Worm (Caenorhabditis elegans) whole organism, L1 larva: ENCODE results near the gene F43D2.6.

Source experiments
- ceh-82 ChIP-seq, 3 experiments: fragments of 150-350 bp in 1 of 3; sonication (generic microtip) in 2 of 3; optimal IDR thresholded peaks; 2 replicates each; lab custom pipeline; 2014 to 2017; ENCODE audit warnings: missing biosample characterization in 3 of 3, missing genetic modification characterization in 3 of 3
- fkh-8 ChIP-seq: sonication (generic microtip); optimal IDR thresholded peaks from 2 replicates; lab custom pipeline; 2016; ENCODE audit warnings: mild to moderate bottlenecking, missing genetic modification characterization, missing compliant biosample characterization
- hlh-17 ChIP-seq: fragments of 200-800 bp; sonication (Bioruptor generic); optimal IDR thresholded peaks from 2 replicates; lab custom pipeline; 2018; ENCODE audit warnings: missing genetic modification characterization, mild to moderate bottlenecking, missing compliant biosample characterization, moderate library complexity, borderline replicate concordance
- lin-14 ChIP-seq: fragments of 200-800 bp; sonication (Bioruptor generic); optimal IDR thresholded peaks from 2 replicates; lab custom pipeline; 2018; ENCODE audit warnings: mild to moderate bottlenecking, missing genetic modification characterization, moderate library complexity, missing compliant biosample characterization
- lin-15B ChIP-seq: fragments of 150-350 bp; sonication (generic microtip); optimal IDR thresholded peaks from 3 replicates; lab custom pipeline; 2014; ENCODE audit warnings: missing biosample characterization, missing genetic modification characterization
- nhr-237 ChIP-seq: fragments of 150-350 bp; optimal IDR thresholded peaks from 2 replicates; lab custom pipeline; 2014; ENCODE audit warnings: missing biosample characterization, missing genetic modification characterization
- nhr-28 ChIP-seq: fragments of 150-350 bp; optimal IDR thresholded peaks from 2 replicates; lab custom pipeline; 2014; ENCODE audit warnings: missing biosample characterization, missing genetic modification characterization
- pax-3 ChIP-seq: fragments of 200-800 bp; sonication (Bioruptor generic); optimal IDR thresholded peaks from 2 replicates; lab custom pipeline; 2018; ENCODE audit warnings: mild to moderate bottlenecking, missing genetic modification characterization, moderate library complexity, missing compliant biosample characterization
- snpc-4 ChIP-seq: fragments of 150-350 bp; optimal IDR thresholded peaks from 2 replicates; lab custom pipeline; 2014; ENCODE audit warnings: missing biosample characterization, missing genetic modification characterization
- zag-1 ChIP-seq: fragments of 150-350 bp; optimal IDR thresholded peaks from 2 replicates; lab custom pipeline; 2014; ENCODE audit warnings: missing biosample characterization, missing genetic modification characterization
- ztf-4 ChIP-seq: fragments of 150-350 bp; optimal IDR thresholded peaks from 2 replicates; lab custom pipeline; 2014; ENCODE audit warnings: missing biosample characterization, missing genetic modification characterization

DNA sequence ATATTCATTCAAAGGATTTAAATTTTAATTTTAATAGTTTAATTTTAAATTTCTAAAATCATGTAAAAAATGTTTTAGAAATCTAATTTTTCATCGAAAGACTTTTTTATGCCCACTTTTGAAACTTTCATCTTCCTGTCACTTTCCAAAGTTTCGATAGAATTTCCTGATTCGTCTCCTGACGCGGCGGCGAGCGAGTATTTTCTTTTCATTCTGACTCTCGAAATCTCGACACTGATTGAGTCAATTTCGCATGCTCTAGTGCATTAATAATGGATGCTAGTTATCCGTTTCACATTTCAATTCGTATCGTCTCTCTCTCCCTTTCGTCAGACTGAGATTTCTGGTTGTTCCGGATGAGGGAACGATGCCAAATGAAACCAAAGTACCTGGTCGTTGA, 13.8 kb upstream of the F43D2.6 start:
- TF ChIP-seq nhr-237 (tag; lab: Kevin White, UChicago) (no peak), nhr-28 (tag; lab: Kevin White, UChicago) (no peak), zag-1 (no peak), fkh-8 (tag; lab: Kevin White, UChicago) (no peak), lin-14 (peak; percentile 45), snpc-4 (no peak), ztf-4 (no peak), hlh-17 (no peak), lin-15B (tag; lab: Kevin White, UChicago) (no peak), pax-3 (tag; lab: Kevin White, UChicago) (no peak), ceh-82 (tag; optimal IDR thresholded peaks at IDR 0.05; lab: Kevin White, UChicago) (no peak)
